Worm (Caenorhabditis elegans): ENCODE results near the gene arle-14.

Gene arle-14

DNA sequence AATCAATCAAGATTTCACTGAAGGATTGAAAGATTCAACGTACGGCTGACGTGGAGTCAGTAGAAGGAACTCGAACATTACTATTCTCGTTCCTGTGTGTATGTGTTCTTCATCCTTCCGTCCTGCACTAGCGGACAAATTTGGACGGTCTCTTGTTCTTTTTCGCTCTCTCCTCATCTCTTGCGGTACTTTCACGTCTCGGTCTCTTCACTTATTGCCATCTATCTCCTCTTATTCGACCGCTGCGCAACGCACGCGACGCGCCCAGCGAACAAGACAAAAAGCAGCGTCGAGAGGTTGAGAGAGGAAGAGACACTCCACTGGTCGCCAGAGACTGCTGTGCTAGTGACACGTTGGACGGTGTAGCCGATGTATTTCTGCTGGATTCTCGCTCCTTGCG is 22.8 kb downstream of the arle-14 start (continued):
- TF ChIP-seq sdc-2 (tag; optimal IDR thresholded peaks at IDR 0.05) (peak; percentile 26), zip-5 (tag; optimal IDR thresholded peaks at IDR 0.05) (no peak), ceh-45 (GFP tag; IDR thresholded peaks at IDR 0.05) (0 out of 2 replicates have a peak, but pooled peaks have one; percentile 13), hlh-30 (tag; optimal IDR thresholded peaks at IDR 0.05; ENCODE audit: insufficient read depth) (peak; percentile 79), hlh-6 (tag; optimal IDR thresholded peaks at IDR 0.05) (peak; percentile 61), lin-11 (tag; optimal IDR thresholded peaks at IDR 0.05) (no peak), tbx-7 (tag; optimal IDR thresholded peaks at IDR 0.05) (peak; percentile 22), madf-2 (tag; optimal IDR thresholded peaks at IDR 0.05) (no peak), nfya-1 (tag; optimal IDR thresholded peaks at IDR 0.05) (peak; percentile 84), syd-9 (tag; optimal IDR thresholded peaks at IDR 0.05) (peak; percentile 54), pat-9 (tag; optimal IDR thresholded peaks at IDR 0.05) (no peak), ttx-3 (tag; optimal IDR thresholded peaks at IDR 0.05) (no peak), hlh-15 (tag; optimal IDR thresholded peaks at IDR 0.05) (no peak), elt-4 (tag; optimal IDR thresholded peaks at IDR 0.05) (no peak), pha-4 (tag; optimal IDR thresholded peaks at IDR 0.05) (no peak)

DNA sequence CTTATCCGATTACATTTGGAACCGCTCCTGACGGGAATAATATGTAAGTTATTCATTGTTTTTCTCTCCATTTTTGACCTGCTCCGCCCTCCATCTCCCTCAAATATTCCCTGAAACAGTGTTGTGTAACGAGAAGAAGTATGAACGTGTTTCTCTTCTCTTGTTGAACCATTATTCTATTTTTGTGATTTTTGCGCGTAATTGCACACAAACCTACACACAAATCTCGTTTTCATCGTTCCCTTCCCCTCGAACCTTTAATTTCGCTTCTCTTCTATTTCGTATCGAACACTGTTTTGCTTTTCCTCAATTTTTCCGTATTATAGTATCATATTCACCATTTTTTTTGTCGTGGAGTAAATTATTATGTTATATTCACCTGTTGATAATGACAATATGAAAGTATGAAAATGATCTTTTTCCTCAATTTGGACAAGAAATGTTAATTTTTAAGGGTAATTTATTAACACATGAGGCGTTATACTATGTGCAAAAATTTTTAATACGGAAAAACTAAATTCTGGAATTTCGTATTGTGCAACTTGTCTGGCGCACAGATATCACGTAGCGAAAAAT is 24.6 kb downstream of the arle-14 start:
- TF ChIP-seq pag-3 (tag; optimal IDR thresholded peaks at IDR 0.05; ENCODE audit: borderline replicate concordance) (no peak), elt-2 (tag; optimal IDR thresholded peaks at IDR 0.05) (no peak), ceh-48 (tag; optimal IDR thresholded peaks at IDR 0.05) (no peak), unc-3 (GFP tag; conservative IDR thresholded peaks at IDR 0.05) (no peak), unc-3 (tag; optimal IDR thresholded peaks at IDR 0.05) (no peak), nhr-232 (tag; optimal IDR thresholded peaks at IDR 0.05) (no peak), ceh-30 (tag; optimal IDR thresholded peaks at IDR 0.05) (no peak), tbx-7 (tag; optimal IDR thresholded peaks at IDR 0.05) (no peak), ceh-6 (GFP tag; optimal IDR thresholded peaks at IDR 0.05) (no peak)

DNA sequence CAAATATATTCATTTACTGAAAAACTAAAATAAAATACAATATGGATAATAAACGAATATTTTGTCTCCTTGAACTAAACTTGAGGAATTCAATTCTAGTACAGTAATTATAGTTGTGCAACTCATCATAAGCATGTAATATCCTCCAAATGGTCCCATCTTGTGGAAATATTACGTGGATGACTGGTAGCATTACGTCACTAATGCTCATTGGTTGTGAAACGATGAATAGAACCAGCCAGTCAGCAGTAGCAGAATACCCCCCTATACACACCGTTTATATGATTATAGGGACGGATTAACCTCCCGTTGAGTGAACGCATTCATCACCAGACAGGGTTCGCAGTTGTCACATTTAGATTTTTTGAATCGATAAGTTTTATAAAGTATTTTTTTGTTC is 25.7 kb downstream of the arle-14 start:
- TF ChIP-seq tbx-2 (tag; optimal IDR thresholded peaks at IDR 0.05) = peak; percentile 17
- TF ChIP-seq ceh-19 (GFP tag; optimal IDR thresholded peaks at IDR 0.05) = no peak

DNA sequence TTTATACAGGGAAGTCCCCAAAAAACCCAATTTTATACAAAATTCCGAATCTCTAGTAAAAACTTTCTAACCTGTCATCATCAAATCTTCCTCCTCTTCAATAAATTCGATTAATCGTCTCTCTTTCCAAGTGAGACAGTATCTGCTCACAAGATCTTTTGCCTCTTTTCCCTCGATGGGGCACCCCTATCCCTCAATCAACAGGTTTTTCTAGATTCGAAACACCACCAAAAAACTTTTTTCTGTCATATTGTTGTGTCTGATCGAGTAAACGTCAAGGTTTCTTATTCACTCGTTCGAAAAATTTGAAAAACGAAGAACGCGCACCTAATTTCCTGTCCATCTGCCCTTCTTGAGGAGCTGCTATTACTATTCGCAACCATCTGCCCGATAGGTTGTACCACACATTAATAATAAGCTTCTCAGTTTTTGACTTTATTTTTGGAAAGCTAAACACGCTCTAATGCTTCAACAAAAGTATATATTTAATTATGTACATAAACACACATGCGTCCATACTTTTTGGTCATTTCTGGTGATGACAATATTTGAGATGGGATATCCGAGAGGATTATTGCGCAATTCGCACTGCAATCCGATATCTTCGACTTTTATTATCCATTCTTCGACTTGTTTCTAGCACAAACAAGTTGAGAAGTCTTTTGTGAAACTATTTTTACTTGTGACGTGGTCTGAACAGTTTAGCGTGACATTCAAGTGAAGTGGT is 26.6 kb downstream of the arle-14 start:
- TF ChIP-seq ttx-3 (tag; optimal IDR thresholded peaks at IDR 0.05) = no peak
- TF ChIP-seq ceh-34 (tag; optimal IDR thresholded peaks at IDR 0.05) = peak; percentile 20

DNA sequence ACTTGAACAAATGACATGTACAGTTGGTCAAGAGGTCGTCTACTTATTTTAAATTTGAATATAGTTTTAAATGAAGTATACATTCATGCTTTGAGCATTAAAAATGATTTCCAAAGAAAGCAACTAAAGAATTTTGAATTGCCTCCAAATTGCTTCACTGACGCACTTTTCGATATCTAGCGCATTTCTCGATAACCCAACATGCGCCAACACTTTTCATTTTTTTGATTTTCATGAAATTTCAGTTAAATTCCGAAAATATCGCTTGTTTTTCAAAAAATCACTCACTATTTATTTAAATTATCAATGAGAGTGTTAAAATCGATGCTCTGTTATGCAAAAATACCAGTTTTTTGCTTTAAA is 27.1 kb downstream of the arle-14 start:
- TF ChIP-seq C38D4.7 (GFP tag; optimal IDR thresholded peaks at IDR 0.05) = no peak
- TF ChIP-seq ceh-22 (tag; optimal IDR thresholded peaks at IDR 0.05) = no peak
- TF ChIP-seq ceh-45 (GFP tag; IDR thresholded peaks at IDR 0.05) = no peak
- no peak for TF ChIP-seq zip-5 (tag; optimal IDR thresholded peaks at IDR 0.05)
- no peak for TF ChIP-seq ttx-3 (tag; optimal IDR thresholded peaks at IDR 0.05)
- no peak for TF ChIP-seq sox-4 (tag; optimal IDR thresholded peaks at IDR 0.05)
- no peak for TF ChIP-seq npax-4 (tag; optimal IDR thresholded peaks at IDR 0.05)
- no peak for TF ChIP-seq ceh-2 (tag; optimal IDR thresholded peaks at IDR 0.05)
- no peak for TF ChIP-seq unc-55 (GFP tag; optimal IDR thresholded peaks at IDR 0.05)
- no peak for TF ChIP-seq ceh-31 (tag; optimal IDR thresholded peaks at IDR 0.05)
- no peak for TF ChIP-seq hlh-15 (tag; optimal IDR thresholded peaks at IDR 0.05)

All from whole organism, late embryonic.